Fruit fly (Drosophila melanogaster) whole organism, embryonic: ENCODE data around the gene Fbp2.

Experiments used
- Bdp1 ChIP-seq: fragments of 200-800 bp; sonication (Bioruptor generic); optimal IDR thresholded peaks from 3 replicates; lab custom pipeline; 2016; ENCODE audit warnings: missing biosample characterization, missing genetic modification characterization
- C15 ChIP-seq: fragments of 200-800 bp; sonication (Bioruptor generic); IDR thresholded peaks from 3 replicates; pipeline ENCODE4 v1.3.6; 2022; ENCODE audit warnings: missing biosample characterization, missing genetic modification characterization
- CG10431 ChIP-seq: fragments of 200-800 bp; sonication (Bioruptor generic); optimal IDR thresholded peaks from 3 replicates; lab custom pipeline; 2018; ENCODE audit warnings: missing biosample characterization, mild to moderate bottlenecking, missing genetic modification characterization
- CG10979 ChIP-seq: fragments of 200-800 bp; sonication (Bioruptor generic); optimal IDR thresholded peaks from 2 replicates; lab custom pipeline; 2018; ENCODE audit warnings: missing biosample characterization, mild to moderate bottlenecking, missing genetic modification characterization, moderate library complexity
- CG11695 ChIP-seq: fragments of 200-800 bp; sonication (Bioruptor generic); IDR thresholded peaks from 3 replicates; pipeline ENCODE4 v1.3.6; 2022; ENCODE audit warnings: missing biosample characterization, missing genetic modification characterization
- CG12391 ChIP-seq: fragments of 200-800 bp; sonication (Bioruptor generic); optimal IDR thresholded peaks from 3 replicates; lab custom pipeline; 2018; ENCODE audit warnings: missing biosample characterization, mild to moderate bottlenecking, missing genetic modification characterization, moderate library complexity
- CG12769 ChIP-seq: fragments of 200-800 bp; sonication (Bioruptor generic); optimal IDR thresholded peaks from 2 replicates; lab custom pipeline; 2019; ENCODE audit warnings: missing biosample characterization, mild to moderate bottlenecking, missing genetic modification characterization, moderate library complexity
- CG13123 ChIP-seq: fragments of 200-800 bp; sonication (Bioruptor generic); optimal IDR thresholded peaks from 2 replicates; lab custom pipeline; 2016; ENCODE audit warnings: missing biosample characterization, missing genetic modification characterization
- CG14667 ChIP-seq: fragments of 200-800 bp; sonication (Bioruptor generic); IDR thresholded peaks from 2 replicates; pipeline ENCODE4 v1.3.6; 2022; ENCODE audit warnings: missing biosample characterization, missing genetic modification characterization
- CG15601 ChIP-seq: fragments of 200-800 bp; sonication (Bioruptor generic); optimal IDR thresholded peaks from 3 replicates; lab custom pipeline; 2019; ENCODE audit warnings: missing biosample characterization, mild to moderate bottlenecking, missing genetic modification characterization, moderate library complexity
- CG17328 ChIP-seq: fragments of 200-800 bp; sonication (Bioruptor generic); IDR thresholded peaks from 2 replicates; pipeline ENCODE4 v1.3.6; 2022; ENCODE audit warnings: missing biosample characterization, missing genetic modification characterization
- CG17385 ChIP-seq: fragments of 200-800 bp; sonication (Bioruptor generic); optimal IDR thresholded peaks from 3 replicates; lab custom pipeline; 2018; ENCODE audit warnings: missing biosample characterization, mild to moderate bottlenecking, missing genetic modification characterization
- CG17802 ChIP-seq: fragments of 200-800 bp; sonication (Bioruptor generic); optimal IDR thresholded peaks from 2 replicates; lab custom pipeline; 2018; ENCODE audit warnings: missing biosample characterization, mild to moderate bottlenecking, missing genetic modification characterization, moderate library complexity
- CG18011 ChIP-seq: fragments of 200-800 bp; sonication (Bioruptor generic); optimal IDR thresholded peaks from 2 replicates; lab custom pipeline; 2017; ENCODE audit warnings: missing biosample characterization, missing genetic modification characterization, mild to moderate bottlenecking, moderate library complexity, missing genotype
- CG18262 ChIP-seq: fragments of 200-800 bp; optimal IDR thresholded peaks from 3 replicates; lab custom pipeline; 2019; ENCODE audit warnings: missing biosample characterization, mild to moderate bottlenecking, missing genetic modification characterization, moderate library complexity
- CG18619 ChIP-seq: fragments of 200-800 bp; sonication (Bioruptor generic); optimal IDR thresholded peaks from 3 replicates; lab custom pipeline; 2017; ENCODE audit warnings: missing biosample characterization, mild to moderate bottlenecking, missing genetic modification characterization
- CG2889 ChIP-seq: fragments of 200-800 bp; sonication (Bioruptor generic); IDR thresholded peaks from 3 replicates; pipeline ENCODE4 v1.3.6; 2022; ENCODE audit warnings: missing biosample characterization, missing genetic modification characterization
- CG30020 ChIP-seq: fragments of 200-800 bp; optimal IDR thresholded peaks from 2 replicates; lab custom pipeline; 2019; ENCODE audit warnings: missing biosample characterization, mild to moderate bottlenecking, missing genetic modification characterization, moderate library complexity
- CG34422 ChIP-seq: fragments of 200-800 bp; sonication (Bioruptor generic); IDR thresholded peaks from 3 replicates; pipeline ENCODE4 v1.3.6; 2022; ENCODE audit warnings: missing biosample characterization, missing genetic modification characterization
- CG4730 ChIP-seq: fragments of 200-800 bp; sonication (Bioruptor generic); IDR thresholded peaks from 2 replicates; pipeline ENCODE4 v1.3.6; 2022; ENCODE audit warnings: missing biosample characterization, missing genetic modification characterization
- CG6765 ChIP-seq: fragments of 200-800 bp; sonication (Bioruptor generic); optimal IDR thresholded peaks from 3 replicates; lab custom pipeline; 2017; ENCODE audit warnings: missing biosample characterization, mild to moderate bottlenecking, missing genetic modification characterization
- CG6854 ChIP-seq: fragments of 200-800 bp; sonication (Bioruptor generic); optimal IDR thresholded peaks from 3 replicates; lab custom pipeline; 2017; ENCODE audit warnings: missing biosample characterization, mild to moderate bottlenecking, missing genetic modification characterization
- Dref ChIP-seq: fragments of 200-800 bp; sonication (Bioruptor generic); IDR thresholded peaks from 2 replicates; pipeline ENCODE4 v1.3.6; 2022; ENCODE audit warnings: missing biosample characterization, missing genetic modification characterization
- Elba2 ChIP-seq: fragments of 200-800 bp; sonication (Bioruptor generic); optimal IDR thresholded peaks from 3 replicates; lab custom pipeline; 2016; ENCODE audit warnings: missing biosample characterization, missing genetic modification characterization
- Gsc ChIP-seq: fragments of 200-800 bp; sonication (Bioruptor generic); IDR thresholded peaks from 2 replicates; pipeline ENCODE4 v1.3.6; 2022; ENCODE audit warnings: missing biosample characterization, missing genetic modification characterization
- Lim3 ChIP-seq: fragments of 200-800 bp; sonication (Bioruptor generic); IDR thresholded peaks from 2 replicates; pipeline ENCODE4 v1.3.6; 2022; ENCODE audit warnings: missing biosample characterization, missing genetic modification characterization
- Mad ChIP-seq: fragments of 200-800 bp; sonication (Bioruptor generic); optimal IDR thresholded peaks from 2 replicates; lab custom pipeline; 2016; ENCODE audit warnings: missing biosample characterization, missing genetic modification characterization
- Mes4 ChIP-seq: fragments of 200-800 bp; sonication (Bioruptor generic); optimal IDR thresholded peaks from 2 replicates; lab custom pipeline; 2016; ENCODE audit warnings: missing biosample characterization, missing genetic modification characterization
- NC2β ChIP-seq: fragments of 200-800 bp; sonication (Bioruptor generic); optimal IDR thresholded peaks from 2 replicates; lab custom pipeline; 2016; ENCODE audit warnings: missing biosample characterization, missing genetic modification characterization
- Nf-YB ChIP-seq: fragments of 200-800 bp; sonication (Bioruptor generic); optimal IDR thresholded peaks from 3 replicates; lab custom pipeline; 2019; ENCODE audit warnings: missing biosample characterization, mild to moderate bottlenecking, missing genetic modification characterization, moderate library complexity
- Opbp ChIP-seq: fragments of 200-800 bp; sonication (Bioruptor generic); IDR thresholded peaks from 3 replicates; pipeline ENCODE4 v1.3.6; 2022; ENCODE audit warnings: missing biosample characterization, missing genetic modification characterization; ENCODE audit not compliant: partially characterized antibody
- Side ChIP-seq: fragments of 200-800 bp; sonication (Bioruptor generic); optimal IDR thresholded peaks from 2 replicates; lab custom pipeline; 2016; ENCODE audit warnings: missing biosample characterization, missing genetic modification characterization
- Vsx1 ChIP-seq: fragments of 200-800 bp; sonication (Bioruptor generic); optimal IDR thresholded peaks from 2 replicates; lab custom pipeline; 2017; ENCODE audit warnings: missing biosample characterization, mild to moderate bottlenecking, missing genetic modification characterization, missing genetic modification reagents
- abd-A ChIP-seq: fragments of 200-800 bp; sonication (Bioruptor generic); optimal IDR thresholded peaks from 3 replicates; lab custom pipeline; 2019; ENCODE audit warnings: missing biosample characterization, mild to moderate bottlenecking, missing genetic modification characterization, moderate library complexity
- ap ChIP-seq: fragments of 200-800 bp; sonication (Bioruptor generic); IDR thresholded peaks from 2 replicates; pipeline ENCODE4 v1.3.6; 2022; ENCODE audit warnings: missing biosample characterization, missing genetic modification characterization
- ase ChIP-seq: fragments of 200-800 bp; sonication (Bioruptor generic); IDR thresholded peaks from 3 replicates; pipeline ENCODE4 v1.3.6; 2022; ENCODE audit warnings: missing biosample characterization, missing genetic modification characterization
- bsh ChIP-seq, 2 experiments: fragments of 200-800 bp; sonication (Bioruptor generic); optimal IDR thresholded peaks; 2 replicates each; lab custom pipeline; 2017 to 2018; ENCODE audit warnings: mild to moderate bottlenecking in 2 of 2, missing biosample characterization in 2 of 2, missing genetic modification characterization in 2 of 2, moderate library complexity in 1 of 2
- cg ChIP-seq: fragments of 200-800 bp; sonication (Bioruptor generic); optimal IDR thresholded peaks from 3 replicates; lab custom pipeline; 2019; ENCODE audit warnings: missing biosample characterization, mild to moderate bottlenecking, missing genetic modification characterization, moderate library complexity
- fd64A ChIP-seq: fragments of 200-800 bp; sonication (Bioruptor generic); optimal IDR thresholded peaks from 3 replicates; lab custom pipeline; 2018; ENCODE audit warnings: missing biosample characterization, mild to moderate bottlenecking, missing genetic modification characterization
- fru ChIP-seq: fragments of >200 bp; optimal IDR thresholded peaks from 2 replicates; lab custom pipeline; 2017
- lilli ChIP-seq: fragments of 200-800 bp; sonication (Bioruptor generic); optimal IDR thresholded peaks from 3 replicates; lab custom pipeline; 2016; ENCODE audit warnings: missing biosample characterization, missing genetic modification characterization
- pita ChIP-seq: fragments of 200-800 bp; sonication (Bioruptor generic); optimal IDR thresholded peaks from 2 replicates; lab custom pipeline; 2017; ENCODE audit warnings: missing biosample characterization, mild to moderate bottlenecking, missing genetic modification characterization
- pnt ChIP-seq: fragments of 200-800 bp; sonication (Bioruptor generic); optimal IDR thresholded peaks from 3 replicates; lab custom pipeline; 2016; ENCODE audit warnings: missing biosample characterization, missing genetic modification characterization
- rib ChIP-seq: fragments of 200-800 bp; sonication (Bioruptor generic); IDR thresholded peaks from 2 replicates; pipeline ENCODE4 v1.3.6; 2022; ENCODE audit warnings: missing biosample characterization, missing genetic modification characterization
- seq ChIP-seq: fragments of 200-800 bp; sonication (Bioruptor generic); IDR thresholded peaks from 2 replicates; pipeline ENCODE4 v1.3.6; 2022; ENCODE audit warnings: missing biosample characterization, missing genetic modification characterization
- slou ChIP-seq: fragments of 200-800 bp; sonication (Bioruptor generic); optimal IDR thresholded peaks from 3 replicates; lab custom pipeline; 2016; ENCODE audit warnings: missing biosample characterization, missing genetic modification characterization
- sr ChIP-seq: fragments of 200-800 bp; sonication (Bioruptor generic); IDR thresholded peaks from 3 replicates; pipeline ENCODE4 v1.3.6; 2022; ENCODE audit warnings: missing biosample characterization, missing genetic modification characterization
- ssp ChIP-seq: fragments of 200-800 bp; sonication (Bioruptor generic); IDR thresholded peaks from 2 replicates; pipeline ENCODE4 v1.3.6; 2022; ENCODE audit warnings: missing biosample characterization, missing genetic modification characterization
- trem ChIP-seq: fragments of 200-800 bp; optimal IDR thresholded peaks from 3 replicates; lab custom pipeline; 2019; ENCODE audit warnings: missing biosample characterization, mild to moderate bottlenecking, missing genetic modification characterization, moderate library complexity
- zfh2 ChIP-seq: fragments of 200-800 bp; sonication (Bioruptor generic); optimal IDR thresholded peaks from 2 replicates; lab custom pipeline; 2016; ENCODE audit warnings: missing biosample characterization, missing genetic modification characterization

Fbp2 gene

DNA sequence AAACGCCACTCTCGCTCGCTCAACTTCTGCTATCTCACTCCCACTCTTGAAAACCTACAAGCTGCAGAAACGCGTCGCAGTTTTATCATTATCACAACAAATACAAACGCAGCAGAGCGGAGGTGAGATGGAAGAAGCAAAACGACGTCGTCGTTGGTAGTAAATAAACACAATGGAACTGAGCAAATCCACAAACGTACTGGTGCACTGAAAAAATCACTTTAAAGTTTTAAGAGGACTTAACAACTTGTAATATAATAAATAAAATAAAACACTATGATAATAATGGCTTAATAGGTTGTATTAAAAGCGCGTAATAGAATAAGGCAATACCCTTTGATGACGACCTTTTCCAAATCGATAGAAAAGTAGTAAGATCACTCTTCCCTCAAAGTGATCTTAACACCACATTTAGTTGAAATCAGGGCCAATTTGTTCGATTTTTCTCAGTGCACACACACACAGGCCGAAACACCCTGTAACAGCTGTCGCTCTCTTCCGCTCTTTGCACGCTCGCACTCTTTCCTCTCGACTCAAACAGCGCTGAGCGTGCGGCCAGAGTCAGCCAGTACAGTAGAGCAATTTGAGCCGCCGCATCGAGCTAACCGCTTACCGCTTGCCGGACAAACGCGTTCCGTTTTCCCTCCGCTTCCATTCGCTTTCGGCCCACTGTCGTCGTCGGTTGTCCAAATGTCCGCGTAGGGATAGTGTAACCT is 22.8 kb downstream of the Fbp2 start (continued):
- peak; percentile 94 for TF ChIP-seq CG15601 (tag; lab: Kevin White, UChicago)
- TF ChIP-seq Vsx1 (GFP tag; lab: Kevin White, UChicago): peak; percentile 92
- TF ChIP-seq ssp (GFP tag; lab: Robert Waterston, UW): peak; percentile 91
- TF ChIP-seq CG12769 (tag; lab: Kevin White, UChicago): peak; percentile 77
- peak; percentile 74 for TF ChIP-seq Opbp
- peak; percentile 94 for TF ChIP-seq CG6854 (GFP tag; lab: Kevin White, UChicago)
- TF ChIP-seq CG14667 (GFP tag; lab: Robert Waterston, UW): peak; percentile 92
- TF ChIP-seq CG18619 (GFP tag; lab: Kevin White, UChicago): peak; percentile 98
- peak; percentile 83 for TF ChIP-seq fd64A
- TF ChIP-seq CG17328 (GFP tag; lab: Robert Waterston, UW): peak; percentile 93
- peak; percentile 90 for TF ChIP-seq C15
- no peak for TF ChIP-seq pita (GFP tag; lab: Kevin White, UChicago)
- TF ChIP-seq Elba2: peak; percentile 87
- peak; percentile 74 for TF ChIP-seq NC2β
- TF ChIP-seq Gsc (GFP tag; lab: Robert Waterston, UW): no peak; the same call in 1 of the 2 replicates
- peak; percentile 83 for TF ChIP-seq abd-A (tag; lab: Kevin White, UChicago)
- no peak for TF ChIP-seq Dref
- TF ChIP-seq CG18262 (tag; lab: Kevin White, UChicago): peak; percentile 98
- TF ChIP-seq pnt: peak; percentile 59
- TF ChIP-seq cg (GFP tag; lab: Kevin White, UChicago): peak; percentile 88
- peak; percentile 97 for TF ChIP-seq CG12391 (tag; lab: Kevin White, UChicago)
- TF ChIP-seq zfh2: peak; percentile 83
- TF ChIP-seq CG34422 (GFP tag; lab: Robert Waterston, UW): peak; percentile 95
- TF ChIP-seq sr (GFP tag; lab: Robert Waterston, UW): peak; percentile 36; the same call in 2 of the 3 replicates
- TF ChIP-seq Nf-YB: peak; percentile 81
- TF ChIP-seq rib (GFP tag; lab: Robert Waterston, UW): peak; percentile 85
- TF ChIP-seq CG17802: peak; percentile 62
- TF ChIP-seq CG13123 (GFP tag; lab: Kevin White, UChicago): peak; percentile 86
- peak; percentile 97 for TF ChIP-seq CG11695 (GFP tag; lab: Robert Waterston, UW)
- peak; percentile 73 for TF ChIP-seq CG18011
- TF ChIP-seq lilli (GFP tag; lab: Kevin White, UChicago): peak; percentile 90
- peak; percentile 87 for TF ChIP-seq CG10431 (GFP tag; lab: Kevin White, UChicago)
- TF ChIP-seq CG17385 (GFP tag; lab: Kevin White, UChicago): peak; percentile 90
- TF ChIP-seq fru: no peak
- TF ChIP-seq CG10979: peak; percentile 98
- TF ChIP-seq Side (GFP tag; lab: Kevin White, UChicago): peak; percentile 85
- peak; percentile 97 for TF ChIP-seq seq (GFP tag; lab: Robert Waterston, UW)
- TF ChIP-seq trem: peak; percentile 93
- peak; percentile 91 for TF ChIP-seq ase (GFP tag; lab: Robert Waterston, UW)
- peak; percentile 74 for TF ChIP-seq Bdp1 (GFP tag; lab: Kevin White, UChicago)
- TF ChIP-seq Lim3 (GFP tag; lab: Robert Waterston, UW): peak; percentile 93
- peak; percentile 95 for TF ChIP-seq slou (GFP tag; lab: Kevin White, UChicago)
- peak; percentile 89 to 94 for TF ChIP-seq bsh (GFP tag; optimal IDR thresholded peaks at IDR 0.05; lab: Kevin White, UChicago)
- TF ChIP-seq Mad (GFP tag; lab: Kevin White, UChicago): peak; percentile 88
- peak; percentile 86 for TF ChIP-seq CG30020
- peak; percentile 47 for TF ChIP-seq Mes4
- peak; percentile 87 for TF ChIP-seq ap (GFP tag; lab: Robert Waterston, UW)
- peak; percentile 91 for TF ChIP-seq CG2889
- TF ChIP-seq CG4730 (GFP tag; lab: Robert Waterston, UW): peak; percentile 89
- TF ChIP-seq CG6765 (GFP tag; lab: Kevin White, UChicago): peak; percentile 84
